Worm (Caenorhabditis elegans): Measurements from ENCODE around the gene oig-8.

ce11 chrII:6679724-6680123, 30.8 kb upstream of the oig-8 start, which contains the start of gene ift-74:
- TF ChIP-seq W03F9.2 (tag; optimal IDR thresholded peaks at IDR 0.05) (no peak), him-1 (tag; optimal IDR thresholded peaks at IDR 0.05) (no peak), dao-5 (tag; optimal IDR thresholded peaks at IDR 0.05) (no peak)
